Fruit fly (Drosophila melanogaster) whole organism, pupa: Measurements from ENCODE around the gene inaF-C.

Experiments
- CG10348 ChIP-seq: fragments of 200-800 bp; sonication (Bioruptor generic); IDR thresholded peaks from 2 replicates; pipeline ENCODE4 v1.3.6; 2022; ENCODE audit warnings: missing biosample characterization, missing genetic modification characterization
- CG12605 ChIP-seq: fragments of 200-800 bp; sonication (Bioruptor generic); IDR thresholded peaks from 2 replicates; pipeline ENCODE4 v1.3.6; 2022; ENCODE audit warnings: missing biosample characterization, missing genetic modification characterization
- CG13204 ChIP-seq: fragments of 200-800 bp; sonication (Bioruptor generic); optimal IDR thresholded peaks from 2 replicates; lab custom pipeline; 2018; ENCODE audit warnings: missing biosample characterization, mild to moderate bottlenecking, missing genetic modification characterization, moderate library complexity
- CG14655 ChIP-seq: fragments of 200-800 bp; sonication (Bioruptor generic); optimal IDR thresholded peaks from 3 replicates; lab custom pipeline; 2017; ENCODE audit warnings: mild to moderate bottlenecking, missing biosample characterization, missing genetic modification reagents, missing genetic modification characterization
- CG15710 ChIP-seq: fragments of 200-800 bp; sonication (Bioruptor generic); optimal IDR thresholded peaks from 2 replicates; lab custom pipeline; 2018; ENCODE audit warnings: missing biosample characterization, mild to moderate bottlenecking, missing genetic modification characterization, moderate library complexity
- CG17806 ChIP-seq: fragments of 200-800 bp; sonication (Bioruptor generic); optimal IDR thresholded peaks from 2 replicates; lab custom pipeline; 2018; ENCODE audit warnings: missing biosample characterization, mild to moderate bottlenecking, missing genetic modification characterization, moderate library complexity
- CG32121 ChIP-seq: fragments of 200-800 bp; sonication (Bioruptor generic); IDR thresholded peaks from 2 replicates; pipeline ENCODE4 v1.3.6; 2022; ENCODE audit warnings: missing biosample characterization, missing genetic modification characterization
- CG34367 ChIP-seq: fragments of 200-800 bp; sonication (Bioruptor generic); optimal IDR thresholded peaks from 2 replicates; lab custom pipeline; 2018; ENCODE audit warnings: missing biosample characterization, mild to moderate bottlenecking, missing genetic modification characterization
- CG4496 ChIP-seq: fragments of 200-800 bp; sonication (Bioruptor generic); IDR thresholded peaks from 3 replicates; pipeline ENCODE4 v1.3.6; 2022; ENCODE audit warnings: missing biosample characterization, missing genetic modification characterization
- CG8159 ChIP-seq: fragments of 200-800 bp; sonication (Bioruptor generic); optimal IDR thresholded peaks from 3 replicates; lab custom pipeline; 2018; ENCODE audit warnings: missing biosample characterization, mild to moderate bottlenecking, missing genetic modification characterization, moderate library complexity
- CG8301 ChIP-seq: fragments of 200-800 bp; sonication (Bioruptor generic); optimal IDR thresholded peaks from 2 replicates; lab custom pipeline; 2018; ENCODE audit warnings: missing biosample characterization, mild to moderate bottlenecking, missing genetic modification characterization
- CG9948 ChIP-seq: fragments of 200-800 bp; sonication (Bioruptor generic); optimal IDR thresholded peaks from 2 replicates; lab custom pipeline; 2018; ENCODE audit warnings: missing biosample characterization, mild to moderate bottlenecking, missing genetic modification characterization, moderate library complexity
- D1 ChIP-seq: fragments of 200-800 bp; sonication (Bioruptor generic); optimal IDR thresholded peaks from 2 replicates; lab custom pipeline; 2018; ENCODE audit warnings: missing biosample characterization, mild to moderate bottlenecking, missing genetic modification characterization, moderate library complexity
- EcR ChIP-seq: fragments of 200-800 bp; sonication (Bioruptor generic); optimal IDR thresholded peaks from 3 replicates; lab custom pipeline; 2019; ENCODE audit warnings: missing biosample characterization, missing genetic modification characterization, mild to moderate bottlenecking, moderate library complexity, missing genetic modification reagents
- Ets98B ChIP-seq: fragments of 200-800 bp; sonication (Bioruptor generic); IDR thresholded peaks from 2 replicates; pipeline ENCODE4 v1.3.6; 2022; ENCODE audit warnings: missing biosample characterization, missing genetic modification characterization
- Pif1A ChIP-seq: fragments of 200-800 bp; sonication (Bioruptor generic); optimal IDR thresholded peaks from 3 replicates; lab custom pipeline; 2016; ENCODE audit warnings: missing biosample characterization, missing genetic modification characterization
- Pif1B ChIP-seq: fragments of 200-800 bp; sonication (Bioruptor generic); optimal IDR thresholded peaks from 3 replicates; lab custom pipeline; 2016; ENCODE audit warnings: missing biosample characterization, missing genetic modification characterization
- Snoo ChIP-seq: fragments of 200-800 bp; sonication (Bioruptor generic); optimal IDR thresholded peaks from 3 replicates; lab custom pipeline; 2017; ENCODE audit warnings: missing biosample characterization, mild to moderate bottlenecking, missing genetic modification characterization, inconsistent platforms
- fd96Ca ChIP-seq: fragments of 200-800 bp; sonication (Bioruptor generic); IDR thresholded peaks from 3 replicates; pipeline ENCODE4 v1.3.6; 2022; ENCODE audit warnings: missing biosample characterization, missing genetic modification characterization
- gl ChIP-seq: fragments of 200-800 bp; sonication (Bioruptor generic); optimal IDR thresholded peaks from 2 replicates; lab custom pipeline; 2018; ENCODE audit warnings: missing biosample characterization, mild to moderate bottlenecking, missing genetic modification characterization
- rn ChIP-seq: fragments of 200-800 bp; sonication (Bioruptor generic); IDR thresholded peaks from 2 replicates; pipeline ENCODE4 v1.3.6; 2022; ENCODE audit warnings: missing biosample characterization, missing genetic modification characterization

inaF-C gene

dm6 chrX:11700765-11701164 is 30.8 kb downstream of the inaF-C start:
- TF ChIP-seq CG10348 (GFP tag; lab: Robert Waterston, UW) (no peak), CG17806 (tag; lab: Kevin White, UChicago) (no peak), CG15710 (tag; lab: Kevin White, UChicago) (no peak), CG8301 (no peak), CG12605 (GFP tag; lab: Robert Waterston, UW) (no peak), CG4496 (GFP tag; lab: Robert Waterston, UW) (no peak), fd96Ca (GFP tag; lab: Robert Waterston, UW) (no peak), CG8159 (tag; lab: Kevin White, UChicago) (no peak), CG13204 (GFP tag; lab: Kevin White, UChicago) (no peak)
- TF ChIP-seq, all 21 proteins: peak for 0

dm6 chrX:11695883-11696211 is 35.7 kb downstream of the inaF-C start:
- TF ChIP-seq gl (tag; lab: Kevin White, UChicago) (peak; percentile 32), CG12605 (GFP tag; lab: Robert Waterston, UW) (0 out of 2 replicates have a peak, but pooled peaks have one; percentile 19), CG4496 (GFP tag; lab: Robert Waterston, UW) (0 out of 3 replicates have a peak, but pooled peaks have one; percentile 18), Snoo (tag; lab: Kevin White, UChicago) (no peak)

dm6 chrX:11694959-11695882 is 36.3 kb downstream of the inaF-C start, which contains the start of gene PhKgamma:
TSS of gene PhKgamma (plus strand) at chrX:11695137.
- TF ChIP-seq Pif1A (GFP tag; lab: Kevin White, UChicago) (peak; percentile 38), CG32121 (GFP tag; lab: Robert Waterston, UW) (no peak; the same call in 1 of the 2 replicates), CG15710 (tag; lab: Kevin White, UChicago) (peak; percentile 27), CG34367 (peak; percentile 50), EcR (peak; percentile 72), Pif1B (peak; percentile 43), gl (tag; lab: Kevin White, UChicago) (peak; percentile 61), CG13204 (GFP tag; lab: Kevin White, UChicago) (peak; percentile 70), CG4496 (GFP tag; lab: Robert Waterston, UW) (peak; percentile 49; the same call in 2 of the 3 replicates), CG8159 (tag; lab: Kevin White, UChicago) (peak; percentile 37), Snoo (tag; lab: Kevin White, UChicago) (no peak), CG14655 (GFP tag; lab: Kevin White, UChicago) (peak; percentile 75), Ets98B (peak; percentile 67), fd96Ca (GFP tag; lab: Robert Waterston, UW) (peak; percentile 65; the same call in 2 of the 3 replicates), CG10348 (GFP tag; lab: Robert Waterston, UW) (no peak), rn (no peak), CG17806 (tag; lab: Kevin White, UChicago) (peak; percentile 37), CG12605 (GFP tag; lab: Robert Waterston, UW) (peak; percentile 71), D1 (peak; percentile 46), CG9948 (no peak), CG8301 (peak; percentile 51)

dm6 chrX:11689669-11690068 is 41.9 kb downstream of the inaF-C start:
- TF ChIP-seq CG15710 (tag; lab: Kevin White, UChicago) (no peak), EcR (peak; percentile 80)

dm6 chrX:11687666-11688492 is 43.7 kb downstream of the inaF-C start:
- TF ChIP-seq Snoo (tag; lab: Kevin White, UChicago) = no peak
- TF ChIP-seq EcR = peak; percentile 15

- TF ChIP-seq EcR = peak; percentile 33
- TF ChIP-seq CG9948 = no peak
Observed at dm6 chrX:11686675-11687074, 44.9 kb downstream of the inaF-C start.
